ENCODE assay signal across 1 fruit fly cellular context in the genomic region with DNA sequence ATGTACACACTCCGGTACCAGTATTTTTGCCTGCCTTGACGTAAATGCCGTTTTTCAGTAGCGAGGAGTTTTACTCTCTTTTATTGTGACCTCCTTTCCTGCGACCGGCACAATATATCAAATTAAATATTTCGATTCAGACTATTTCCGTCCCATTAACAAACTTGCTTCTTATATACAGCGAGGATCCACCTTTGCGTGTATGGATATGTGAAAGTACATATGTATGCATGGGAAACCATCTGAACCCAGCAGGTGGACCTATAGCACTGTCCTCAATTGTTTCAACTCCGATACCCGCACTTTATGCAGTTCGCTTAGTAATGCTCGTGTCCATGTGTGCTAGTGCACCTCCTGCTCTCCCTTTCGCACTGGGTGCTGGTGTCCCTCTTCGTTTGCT.
TF ChIP-seq lines count a peak whose summit lies in the region.

No protein-coding gene starts in this region.

TF ChIP-seq in whole organism, prepupa, 60 proteins besides CTCF, POLR2A, EP300 and RAD21 (continued from another document):
- peak; percentile 50 for TF ChIP-seq dsx (GFP tag; optimal IDR thresholded peaks at IDR 0.05; lab: Kevin White, UChicago; ENCODE audit: poor library complexity, severe bottlenecking)
- peak; percentile 72 for TF ChIP-seq Met (GFP tag; optimal IDR thresholded peaks at IDR 0.05; lab: Kevin White, UChicago)
- peak; percentile 53 for TF ChIP-seq Hr4 (GFP tag; optimal IDR thresholded peaks at IDR 0.05; lab: Kevin White, UChicago)
- peak; percentile 52 for TF ChIP-seq CG1621 (tag; optimal IDR thresholded peaks at IDR 0.05; lab: Kevin White, UChicago)
- no peak for TF ChIP-seq fkh (GFP tag; optimal IDR thresholded peaks at IDR 0.05; lab: Kevin White, UChicago)
- peak; percentile 67 for TF ChIP-seq CG10669 (GFP tag; optimal IDR thresholded peaks at IDR 0.05; lab: Kevin White, UChicago)
- peak; percentile 7 for TF ChIP-seq CG6276 (GFP tag; optimal IDR thresholded peaks at IDR 0.05; lab: Kevin White, UChicago)
- peak; percentile 47 for TF ChIP-seq Ets96B (tag; optimal IDR thresholded peaks at IDR 0.05; lab: Kevin White, UChicago)
- TF ChIP-seq dac (GFP tag; optimal IDR thresholded peaks at IDR 0.05; lab: Kevin White, UChicago), result no peak
- peak; percentile 46 for TF ChIP-seq achi (GFP tag; optimal IDR thresholded peaks at IDR 0.05; lab: Kevin White, UChicago)
- no peak for TF ChIP-seq CG9139 (GFP tag; optimal IDR thresholded peaks at IDR 0.05; lab: Kevin White, UChicago)
- peak; percentile 54 for TF ChIP-seq Eip75B (GFP tag; optimal IDR thresholded peaks at IDR 0.05; lab: Kevin White, UChicago)
- TF ChIP-seq CG8319 (GFP tag; optimal IDR thresholded peaks at IDR 0.05; lab: Kevin White, UChicago), result peak; percentile 52
- peak; percentile 54 for TF ChIP-seq OdsH (GFP tag; optimal IDR thresholded peaks at IDR 0.05; lab: Kevin White, UChicago)
- peak; percentile 30 for TF ChIP-seq net (GFP tag; optimal IDR thresholded peaks at IDR 0.05; lab: Kevin White, UChicago)
- TF ChIP-seq fd85E (GFP tag; optimal IDR thresholded peaks at IDR 0.05; lab: Kevin White, UChicago), result no peak
- peak; percentile 53 for TF ChIP-seq esn (GFP tag; optimal IDR thresholded peaks at IDR 0.05; lab: Kevin White, UChicago)
- TF ChIP-seq CG11762 (GFP tag; optimal IDR thresholded peaks at IDR 0.05; lab: Kevin White, UChicago; ENCODE audit: insufficient read depth), result peak; percentile 43
- peak; percentile 36 for TF ChIP-seq Sox15 (GFP tag; optimal IDR thresholded peaks at IDR 0.05; lab: Kevin White, UChicago)
- TF ChIP-seq lz (GFP tag; optimal IDR thresholded peaks at IDR 0.05; lab: Kevin White, UChicago), result peak; percentile 37
- peak; percentile 18 for TF ChIP-seq Lpt (GFP tag; optimal IDR thresholded peaks at IDR 0.05; lab: Kevin White, UChicago)
- peak; percentile 49 for TF ChIP-seq spab (GFP tag; optimal IDR thresholded peaks at IDR 0.05; lab: Kevin White, UChicago)
- TF ChIP-seq cyc (GFP tag; optimal IDR thresholded peaks at IDR 0.05; lab: Kevin White, UChicago), result peak; percentile 24
- no peak for TF ChIP-seq CG4318 (GFP tag; optimal IDR thresholded peaks at IDR 0.05; lab: Kevin White, UChicago)
- TF ChIP-seq Hr38 (GFP tag; optimal IDR thresholded peaks at IDR 0.05; lab: Kevin White, UChicago), result no peak
- peak; percentile 50 for TF ChIP-seq CG32006 (GFP tag; optimal IDR thresholded peaks at IDR 0.05; lab: Kevin White, UChicago)
- peak; percentile 7 for TF ChIP-seq Sox102F (GFP tag; optimal IDR thresholded peaks at IDR 0.05; lab: Kevin White, UChicago)
- TF ChIP-seq Hr39 (GFP tag; optimal IDR thresholded peaks at IDR 0.05; lab: Kevin White, UChicago), result peak; percentile 44
- peak; percentile 58 for TF ChIP-seq CG31627 (GFP tag; optimal IDR thresholded peaks at IDR 0.05; lab: Kevin White, UChicago)
- no peak for TF ChIP-seq CG6854 (GFP tag; optimal IDR thresholded peaks at IDR 0.05; lab: Kevin White, UChicago)
- peak; percentile 51 for TF ChIP-seq acj6 (GFP tag; optimal IDR thresholded peaks at IDR 0.05; lab: Kevin White, UChicago)
- TF ChIP-seq CG6163 (GFP tag; IDR thresholded peaks at IDR 0.05; lab: Robert Waterston, UW), result no peak
- peak; percentile 72 for TF ChIP-seq fd59A (GFP tag; optimal IDR thresholded peaks at IDR 0.05; lab: Kevin White, UChicago)
- TF ChIP-seq Sox14 (GFP tag; optimal IDR thresholded peaks at IDR 0.05; lab: Kevin White, UChicago), result peak; percentile 50
- peak; percentile 46 for TF ChIP-seq CG7368 (GFP tag; optimal IDR thresholded peaks at IDR 0.05; lab: Kevin White, UChicago)
- TF ChIP-seq Eip78C (GFP tag; lab: Kevin White, UChicago), result peak; percentile 91
- no peak for TF ChIP-seq CG15336 (GFP tag; IDR thresholded peaks at IDR 0.05; lab: Robert Waterston, UW)
- TF ChIP-seq topi (GFP tag; optimal IDR thresholded peaks at IDR 0.05; lab: Kevin White, UChicago), result peak; percentile 53
